Worm (Caenorhabditis elegans) whole organism, young adult: ENCODE measurements around the gene srd-44.

Experiments used
- B0336.3 ChIP-seq: fragments of 200-800 bp; sonication (Bioruptor generic); IDR thresholded peaks from 2 replicates; pipeline ENCODE4 v1.3.6; 2022; ENCODE audit warnings: missing genetic modification characterization, missing compliant biosample characterization
- D2030.7 ChIP-seq: fragments of 200-800 bp; sonication (Bioruptor generic); IDR thresholded peaks from 2 replicates; pipeline ENCODE4 v1.3.6; 2022; ENCODE audit warnings: missing genetic modification reagents, missing genetic modification characterization, missing compliant biosample characterization
- F10E7.11 ChIP-seq: sonication (generic microtip); optimal IDR thresholded peaks from 2 replicates; lab custom pipeline; 2017; ENCODE audit warnings: mild to moderate bottlenecking, missing genetic modification characterization, moderate library complexity, missing compliant biosample characterization
- F23B12.7 ChIP-seq: sonication (generic microtip); optimal IDR thresholded peaks from 2 replicates; lab custom pipeline; 2017; ENCODE audit warnings: missing genetic modification characterization, mild to moderate bottlenecking, missing compliant biosample characterization, antibody characterized with exemption, moderate library complexity; ENCODE audit not compliant: insufficient read depth
- F37B4.10 ChIP-seq: fragments of 200-800 bp; sonication (Bioruptor generic); IDR thresholded peaks from 2 replicates; pipeline ENCODE4 v1.3.6; 2022; ENCODE audit warnings: missing genetic modification characterization, missing compliant biosample characterization
- F55B11.4 ChIP-seq: sonication (generic microtip); optimal IDR thresholded peaks from 2 replicates; lab custom pipeline; 2016; ENCODE audit warnings: missing compliant biosample characterization, missing genetic modification characterization, borderline replicate concordance; ENCODE audit not compliant: insufficient read depth
- Y79H2A.3 ChIP-seq: fragments of 200-800 bp; sonication (Bioruptor generic); conservative IDR thresholded peaks from 2 replicates; pipeline ENCODE4 v1.3.6; 2022; ENCODE audit warnings: missing genetic modification reagents, missing genetic modification characterization, missing compliant biosample characterization
- aptf-2 ChIP-seq: fragments of 200-800 bp; sonication (Bioruptor generic); conservative IDR thresholded peaks from 2 replicates; pipeline ENCODE4 v1.3.6; 2022; ENCODE audit warnings: missing genetic modification reagents, missing genetic modification characterization, missing compliant biosample characterization
- athp-1 ChIP-seq: sonication (generic microtip); optimal IDR thresholded peaks from 2 replicates; lab custom pipeline; 2017; ENCODE audit warnings: mild to moderate bottlenecking, missing genetic modification characterization, missing compliant biosample characterization
- attf-3 ChIP-seq: fragments of 200-800 bp; sonication (Bioruptor generic); conservative IDR thresholded peaks from 2 replicates; pipeline ENCODE4 v1.3.6; 2022; ENCODE audit warnings: missing genetic modification reagents, missing genetic modification characterization, missing compliant biosample characterization
- attf-6 ChIP-seq: fragments of 200-800 bp; sonication (Bioruptor generic); IDR thresholded peaks from 2 replicates; pipeline ENCODE4 v1.3.6; 2022; ENCODE audit warnings: missing genetic modification reagents, missing genetic modification characterization, missing compliant biosample characterization
- bed-2 ChIP-seq: fragments of 200-800 bp; sonication (Bioruptor generic); IDR thresholded peaks from 2 replicates; pipeline ENCODE4 v1.3.6; 2022; ENCODE audit warnings: missing genetic modification reagents, missing genetic modification characterization, missing compliant biosample characterization
- cebp-2 ChIP-seq: fragments of 200-800 bp; sonication (Bioruptor generic); IDR thresholded peaks from 2 replicates; pipeline ENCODE4 v1.3.6; 2022; ENCODE audit warnings: missing genetic modification characterization, missing compliant biosample characterization
- ceh-100 ChIP-seq: fragments of 200-800 bp; sonication (Bioruptor generic); IDR thresholded peaks from 2 replicates; pipeline ENCODE4 v1.3.6; 2022; ENCODE audit warnings: missing genetic modification reagents, missing genetic modification characterization, missing compliant biosample characterization
- ceh-27 ChIP-seq: fragments of 200-800 bp; sonication (Bioruptor generic); optimal IDR thresholded peaks from 2 replicates; lab custom pipeline; 2018; ENCODE audit warnings: mild to moderate bottlenecking, missing genetic modification characterization, moderate library complexity, missing compliant biosample characterization
- ceh-40 ChIP-seq: fragments of 200-800 bp; sonication (Bioruptor generic); IDR thresholded peaks from 2 replicates; pipeline ENCODE4 v1.3.6; 2022; ENCODE audit warnings: missing genetic modification characterization, missing compliant biosample characterization
- chd-7 ChIP-seq: sonication (generic microtip); optimal IDR thresholded peaks from 2 replicates; lab custom pipeline; 2016; ENCODE audit warnings: mild to moderate bottlenecking, missing genetic modification characterization, moderate library complexity, missing compliant biosample characterization
- die-1 ChIP-seq: sonication (generic microtip); optimal IDR thresholded peaks from 2 replicates; lab custom pipeline; 2016; ENCODE audit warnings: missing genotype, mild to moderate bottlenecking, missing genetic modification characterization, missing compliant biosample characterization
- dpff-1 ChIP-seq: sonication (generic microtip); optimal IDR thresholded peaks from 2 replicates; lab custom pipeline; 2017; ENCODE audit warnings: mild to moderate bottlenecking, missing genetic modification characterization, missing compliant biosample characterization
- dpl-1 ChIP-seq: fragments of 150-350 bp; optimal IDR thresholded peaks from 2 replicates; lab custom pipeline; 2014; ENCODE audit warnings: missing biosample characterization, missing genetic modification reagents, missing genetic modification characterization
- ets-4 ChIP-seq: fragments of 200-800 bp; sonication (Bioruptor generic); optimal IDR thresholded peaks from 2 replicates; lab custom pipeline; 2018; ENCODE audit warnings: mild to moderate bottlenecking, missing genetic modification characterization, missing compliant biosample characterization
- fkh-3 ChIP-seq: sonication (generic microtip); optimal IDR thresholded peaks from 2 replicates; lab custom pipeline; 2016; ENCODE audit warnings: mild to moderate bottlenecking, missing genetic modification characterization, missing compliant biosample characterization
- gei-17 ChIP-seq: fragments of 200-800 bp; sonication (Bioruptor generic); optimal IDR thresholded peaks from 2 replicates; lab custom pipeline; 2018; ENCODE audit warnings: mild to moderate bottlenecking, missing genetic modification characterization, missing compliant biosample characterization
- hlh-12 ChIP-seq: sonication (generic microtip); optimal IDR thresholded peaks from 2 replicates; lab custom pipeline; 2016; ENCODE audit warnings: missing genetic modification characterization, missing compliant biosample characterization
- hmg-20 ChIP-seq: fragments of 200-800 bp; sonication (Bioruptor generic); IDR thresholded peaks from 2 replicates; pipeline ENCODE4 v1.3.6; 2022; ENCODE audit warnings: missing genetic modification reagents, missing genetic modification characterization, missing compliant biosample characterization
- hrde-1 ChIP-seq: sonication (generic microtip); optimal IDR thresholded peaks from 2 replicates; lab custom pipeline; 2016; ENCODE audit warnings: missing genetic modification characterization, mild to moderate bottlenecking, missing compliant biosample characterization, moderate library complexity, missing genotype, missing genetic modification reagents, borderline replicate concordance
- let-607 ChIP-seq, 2 experiments: fragments of 200-800 bp in 1 of 2; sonication (Bioruptor generic) in 1 of 2; sonication (generic microtip) in 1 of 2; optimal IDR thresholded peaks; 2 replicates each; lab custom pipeline; 2016 to 2018; ENCODE audit warnings: mild to moderate bottlenecking in 2 of 2, missing compliant biosample characterization in 2 of 2, missing genetic modification characterization in 2 of 2, moderate library complexity in 2 of 2, missing genotype in 1 of 2
- lir-1 ChIP-seq: fragments of 200-800 bp; sonication (Bioruptor generic); conservative IDR thresholded peaks from 2 replicates; pipeline ENCODE4 v1.3.6; 2022; ENCODE audit warnings: missing genetic modification reagents, missing genetic modification characterization, missing compliant biosample characterization
- madf-10 ChIP-seq: sonication (generic microtip); optimal IDR thresholded peaks from 2 replicates; lab custom pipeline; 2016; ENCODE audit warnings: mild to moderate bottlenecking, missing genetic modification characterization, missing compliant biosample characterization
- mcd-1 ChIP-seq: fragments of 200-800 bp; sonication (Bioruptor generic); IDR thresholded peaks from 2 replicates; pipeline ENCODE4 v1.3.6; 2022; ENCODE audit warnings: missing genetic modification reagents, missing genetic modification characterization, missing compliant biosample characterization
- mel-28 ChIP-seq: sonication (generic microtip); optimal IDR thresholded peaks from 2 replicates; lab custom pipeline; 2016; ENCODE audit warnings: borderline replicate concordance, mild to moderate bottlenecking, missing genetic modification characterization, missing compliant biosample characterization
- nhr-179 ChIP-seq: sonication (generic microtip); optimal IDR thresholded peaks from 2 replicates; lab custom pipeline; 2016; ENCODE audit warnings: mild to moderate bottlenecking, missing genetic modification characterization, missing compliant biosample characterization
- nhr-80 ChIP-seq: sonication (generic microtip); optimal IDR thresholded peaks from 2 replicates; lab custom pipeline; 2016; ENCODE audit warnings: missing genetic modification characterization, missing compliant biosample characterization
- nhr-90 ChIP-seq: sonication (generic microtip); optimal IDR thresholded peaks from 2 replicates; lab custom pipeline; 2016; ENCODE audit warnings: missing genotype, mild to moderate bottlenecking, missing genetic modification characterization, missing compliant biosample characterization
- pbrm-1 ChIP-seq: fragments of 200-800 bp; sonication (Bioruptor generic); IDR thresholded peaks from 2 replicates; pipeline ENCODE4 v1.3.6; 2022; ENCODE audit warnings: missing genetic modification reagents, missing genetic modification characterization, missing compliant biosample characterization
- repo-1 ChIP-seq: sonication (generic microtip); optimal IDR thresholded peaks from 2 replicates; lab custom pipeline; 2017; ENCODE audit warnings: mild to moderate bottlenecking, missing genetic modification characterization, missing compliant biosample characterization
- sdz-38 ChIP-seq: sonication (generic microtip); optimal IDR thresholded peaks from 2 replicates; lab custom pipeline; 2016; ENCODE audit warnings: missing genotype, missing genetic modification characterization, missing compliant biosample characterization
- sea-2 ChIP-seq: fragments of 200-800 bp; sonication (Bioruptor generic); IDR thresholded peaks from 2 replicates; pipeline ENCODE4 v1.3.6; 2022; ENCODE audit warnings: missing genetic modification characterization, missing compliant biosample characterization
- snpc-3.4 ChIP-seq: sonication (generic microtip); optimal IDR thresholded peaks from 2 replicates; lab custom pipeline; 2017; ENCODE audit warnings: missing genetic modification characterization, mild to moderate bottlenecking, missing compliant biosample characterization, antibody characterized with exemption, moderate library complexity, missing genotype, missing genetic modification reagents
- sptf-2 ChIP-seq: fragments of 200-800 bp; sonication (Bioruptor generic); optimal IDR thresholded peaks from 2 replicates; lab custom pipeline; 2018; ENCODE audit warnings: mild to moderate bottlenecking, missing genetic modification characterization, missing compliant biosample characterization
- tbp1 ChIP-seq: fragments of 200-800 bp; sonication (Bioruptor generic); optimal IDR thresholded peaks from 2 replicates; lab custom pipeline; 2018; ENCODE audit warnings: mild to moderate bottlenecking, missing genetic modification characterization, missing compliant biosample characterization
- unc-130 ChIP-seq: sonication (generic microtip); optimal IDR thresholded peaks from 2 replicates; lab custom pipeline; 2016; ENCODE audit warnings: missing genetic modification reagents, missing genetic modification characterization, missing compliant biosample characterization
- zfh-2 ChIP-seq: fragments of 200-800 bp; sonication (Bioruptor generic); conservative IDR thresholded peaks from 2 replicates; pipeline ENCODE4 v1.3.6; 2022; ENCODE audit warnings: missing genetic modification reagents, missing genetic modification characterization, missing compliant biosample characterization
- ztf-18 ChIP-seq: sonication (generic microtip); optimal IDR thresholded peaks from 2 replicates; lab custom pipeline; 2016; ENCODE audit warnings: missing genotype, mild to moderate bottlenecking, missing genetic modification characterization, missing compliant biosample characterization
- ztf-25 ChIP-seq: fragments of 200-800 bp; sonication (Bioruptor generic); IDR thresholded peaks from 2 replicates; pipeline ENCODE4 v1.3.6; 2022; ENCODE audit warnings: missing genetic modification reagents, missing genetic modification characterization, missing compliant biosample characterization
- ztf-26 ChIP-seq: sonication (generic microtip); optimal IDR thresholded peaks from 2 replicates; lab custom pipeline; 2017; ENCODE audit warnings: missing genetic modification characterization, missing compliant biosample characterization
- ztf-6 ChIP-seq: fragments of 200-800 bp; sonication (Bioruptor generic); IDR thresholded peaks from 2 replicates; pipeline ENCODE4 v1.3.6; 2022; ENCODE audit warnings: missing genetic modification reagents, missing genetic modification characterization, missing compliant biosample characterization

Gene srd-44

ce11 chrX:12346729-12347128 is 8.5 kb downstream of the srd-44 start, which contains the start of gene F42F12.11:
Gene F42F12.11, plus strand, starts transcription at chrX:12347029.
- TF ChIP-seq bed-2 (GFP tag; lab: Robert Waterston, UW), result no peak
- no peak for TF ChIP-seq cebp-2 (GFP tag; lab: Robert Waterston, UW)
- no peak for TF ChIP-seq ztf-6
- TF ChIP-seq unc-130 (GFP tag; lab: Kevin White, UChicago), result no peak
- no peak for TF ChIP-seq nhr-90 (tag; lab: Kevin White, UChicago)
- no peak for TF ChIP-seq let-607 (tag; optimal IDR thresholded peaks at IDR 0.05; lab: Kevin White, UChicago)
- no peak for TF ChIP-seq B0336.3 (GFP tag; lab: Robert Waterston, UW)
- no peak for TF ChIP-seq hmg-20
- no peak for TF ChIP-seq mel-28 (tag; lab: Kevin White, UChicago)
- TF ChIP-seq sea-2 (GFP tag; lab: Robert Waterston, UW), result no peak
- TF ChIP-seq, all 124 proteins: peak for 0

- TF ChIP-seq madf-10 (tag; lab: Kevin White, UChicago) (peak; percentile 41), ztf-25 (GFP tag; lab: Robert Waterston, UW) (peak; percentile 94), F10E7.11 (tag; lab: Kevin White, UChicago) (no peak), dpff-1 (no peak), hrde-1 (tag; lab: Kevin White, UChicago) (peak; percentile 61), repo-1 (tag; lab: Kevin White, UChicago) (peak; percentile 16), chd-7 (peak; percentile 54), sea-2 (GFP tag; lab: Robert Waterston, UW) (no peak), dpl-1 (no peak), snpc-3.4 (peak; percentile 56), ets-4 (GFP tag; lab: Kevin White, UChicago) (no peak), hlh-12 (no peak), ceh-27 (peak; percentile 1), attf-6 (peak; percentile 71), lir-1 (no peak), D2030.7 (peak; percentile 93), ztf-26 (tag; lab: Kevin White, UChicago) (peak; percentile 52), pbrm-1 (peak; percentile 88), aptf-2 (GFP tag; lab: Robert Waterston, UW) (no peak), zfh-2 (GFP tag; lab: Robert Waterston, UW) (no peak), ceh-40 (GFP tag; lab: Robert Waterston, UW) (0 out of 2 replicates have a peak, but pooled peaks have one; percentile 38), Y79H2A.3 (GFP tag; lab: Robert Waterston, UW) (no peak), attf-3 (0 out of 2 replicates have a peak, but pooled peaks have one; percentile 16), gei-17 (GFP tag; lab: Kevin White, UChicago) (no peak), cebp-2 (GFP tag; lab: Robert Waterston, UW) (0 out of 2 replicates have a peak, but pooled peaks have one; percentile 61), nhr-179 (peak; percentile 64), mcd-1 (no peak), F55B11.4 (tag; lab: Kevin White, UChicago) (no peak), nhr-80 (tag; lab: Kevin White, UChicago) (peak; percentile 49), sptf-2 (GFP tag; lab: Kevin White, UChicago) (no peak), ztf-18 (tag; lab: Kevin White, UChicago) (peak; percentile 58), sdz-38 (tag; lab: Kevin White, UChicago) (peak; percentile 26), bed-2 (GFP tag; lab: Robert Waterston, UW) (no peak), athp-1 (tag; lab: Kevin White, UChicago) (peak; percentile 54), tbp1 (GFP tag; lab: Kevin White, UChicago) (peak; percentile 94), F23B12.7 (tag; lab: Kevin White, UChicago) (no peak), F37B4.10 (GFP tag; lab: Robert Waterston, UW) (no peak), die-1 (peak; percentile 87), fkh-3 (tag; lab: Kevin White, UChicago) (peak; percentile 60), ceh-100 (GFP tag; lab: Robert Waterston, UW) (no peak)
Measured at ce11 chrX:12347822-12348221, 9.6 kb downstream of the srd-44 start.
